Fruit fly (Drosophila melanogaster) whole organism, embryonic: ENCODE data around the gene Cyp311a1.

Experiments used
- BEAF-32 ChIP-seq: fragments of 200-800 bp; sonication (Bioruptor generic); optimal IDR thresholded peaks from 3 replicates; lab custom pipeline; 2017; ENCODE audit warnings: missing biosample characterization, missing genetic modification characterization, mild to moderate bottlenecking, moderate library complexity, missing genetic modification reagents
- Bdp1 ChIP-seq: fragments of 200-800 bp; sonication (Bioruptor generic); optimal IDR thresholded peaks from 3 replicates; lab custom pipeline; 2016; ENCODE audit warnings: missing biosample characterization, missing genetic modification characterization
- Bgb ChIP-seq: fragments of 200-800 bp; sonication (Bioruptor generic); IDR thresholded peaks from 2 replicates; pipeline ENCODE4 v1.3.6; 2022; ENCODE audit warnings: missing biosample characterization, missing genetic modification characterization; ENCODE audit not compliant: partially characterized antibody
- Blimp-1 ChIP-seq: fragments of 200-800 bp; sonication (Bioruptor generic); optimal IDR thresholded peaks from 3 replicates; lab custom pipeline; 2018; ENCODE audit warnings: missing biosample characterization, missing genetic modification characterization, mild to moderate bottlenecking, moderate library complexity, missing genetic modification reagents
- CG11247 ChIP-seq: fragments of 200-800 bp; sonication (Bioruptor generic); IDR thresholded peaks from 2 replicates; pipeline ENCODE4 v1.3.6; 2022; ENCODE audit warnings: missing biosample characterization, missing genetic modification characterization
- CG11504 ChIP-seq: fragments of 200-800 bp; sonication (Bioruptor generic); optimal IDR thresholded peaks from 3 replicates; lab custom pipeline; 2019; ENCODE audit warnings: missing biosample characterization, mild to moderate bottlenecking, missing genetic modification characterization, moderate library complexity
- CG12071 ChIP-seq: fragments of 200-800 bp; sonication (Bioruptor generic); optimal IDR thresholded peaks from 3 replicates; lab custom pipeline; 2018; ENCODE audit warnings: missing biosample characterization, mild to moderate bottlenecking, missing genetic modification characterization
- CG12659 ChIP-seq: fragments of 200-800 bp; sonication (Bioruptor generic); optimal IDR thresholded peaks from 3 replicates; lab custom pipeline; 2017; ENCODE audit warnings: mild to moderate bottlenecking, missing biosample characterization, missing genetic modification reagents, missing genetic modification characterization
- CG13287 ChIP-seq: fragments of 200-800 bp; sonication (Bioruptor generic); IDR thresholded peaks from 2 replicates; pipeline ENCODE4 v1.3.6; 2022; ENCODE audit warnings: missing biosample characterization, missing genetic modification characterization; ENCODE audit not compliant: partially characterized antibody
- CG14860 ChIP-seq: fragments of 200-800 bp; sonication (Bioruptor generic); IDR thresholded peaks from 3 replicates; pipeline ENCODE4 v1.3.6; 2022; ENCODE audit warnings: missing biosample characterization, missing genetic modification characterization; ENCODE audit not compliant: partially characterized antibody
- CG15479 ChIP-seq: fragments of 200-800 bp; sonication (Bioruptor generic); optimal IDR thresholded peaks from 3 replicates; lab custom pipeline; 2019; ENCODE audit warnings: missing biosample characterization, mild to moderate bottlenecking, missing genetic modification characterization, moderate library complexity
- CG2116 ChIP-seq: fragments of 200-800 bp; sonication (Bioruptor generic); optimal IDR thresholded peaks from 3 replicates; lab custom pipeline; 2018; ENCODE audit warnings: missing biosample characterization, mild to moderate bottlenecking, missing genetic modification characterization
- CG31224 ChIP-seq: fragments of 200-800 bp; sonication (Bioruptor generic); IDR thresholded peaks from 2 replicates; pipeline ENCODE4 v1.3.6; 2022; ENCODE audit warnings: missing biosample characterization, missing genetic modification characterization
- CG6791 ChIP-seq: fragments of 200-800 bp; sonication (Bioruptor generic); IDR thresholded peaks from 3 replicates; pipeline ENCODE4 v1.3.6; 2022; ENCODE audit warnings: missing biosample characterization, missing genetic modification characterization; ENCODE audit not compliant: partially characterized antibody
- CG7357 ChIP-seq: fragments of 200-800 bp; sonication (Bioruptor generic); IDR thresholded peaks from 3 replicates; pipeline ENCODE4 v1.3.6; 2022; ENCODE audit warnings: missing biosample characterization, missing genetic modification characterization
- CG8478 ChIP-seq: fragments of >200 bp; optimal IDR thresholded peaks from 2 replicates; lab custom pipeline; 2018
- CG8924 ChIP-seq: fragments of 200-800 bp; optimal IDR thresholded peaks from 3 replicates; lab custom pipeline; 2019; ENCODE audit warnings: missing biosample characterization, mild to moderate bottlenecking, missing genetic modification characterization, moderate library complexity
- CG9932 ChIP-seq: fragments of 200-800 bp; sonication (Bioruptor generic); IDR thresholded peaks from 2 replicates; pipeline ENCODE4 v1.3.6; 2022; ENCODE audit warnings: missing biosample characterization, missing genetic modification characterization
- Dek ChIP-seq: fragments of 200-800 bp; sonication (Bioruptor generic); optimal IDR thresholded peaks from 3 replicates; lab custom pipeline; 2019; ENCODE audit warnings: missing biosample characterization, mild to moderate bottlenecking, missing genetic modification characterization, moderate library complexity
- Dll ChIP-seq: fragments of 200-800 bp; sonication (Bioruptor generic); IDR thresholded peaks from 4 replicates; pipeline ENCODE4 v1.3.6; 2022; ENCODE audit warnings: missing biosample characterization, missing genetic modification characterization; ENCODE audit not compliant: partially characterized antibody
- Drgx ChIP-seq: fragments of 200-800 bp; sonication (Bioruptor generic); IDR thresholded peaks from 2 replicates; pipeline ENCODE4 v1.3.6; 2022; ENCODE audit warnings: missing biosample characterization, missing genetic modification characterization
- E2f2 ChIP-seq: fragments of 200-800 bp; sonication (Bioruptor generic); IDR thresholded peaks from 2 replicates; pipeline ENCODE4 v1.3.6; 2022; ENCODE audit warnings: missing biosample characterization, missing genetic modification characterization
- Ets97D ChIP-seq: fragments of 200-800 bp; sonication (Bioruptor generic); optimal IDR thresholded peaks from 3 replicates; lab custom pipeline; 2016; ENCODE audit warnings: missing biosample characterization, missing genetic modification characterization
- HLH4C ChIP-seq: fragments of 200-800 bp; sonication (Bioruptor generic); IDR thresholded peaks from 3 replicates; pipeline ENCODE4 v1.3.6; 2022; ENCODE audit warnings: missing biosample characterization, missing genetic modification characterization; ENCODE audit not compliant: partially characterized antibody
- HmgZ ChIP-seq: fragments of 200-800 bp; sonication (Bioruptor generic); optimal IDR thresholded peaks from 2 replicates; lab custom pipeline; 2018; ENCODE audit warnings: missing biosample characterization, mild to moderate bottlenecking, missing genetic modification characterization
- Med ChIP-seq: fragments of 200-800 bp; sonication (Bioruptor generic); peaks from one replicate; lab custom pipeline; 2016; ENCODE audit warnings: missing biosample characterization, missing genetic modification characterization, mild to moderate bottlenecking, inconsistent platforms, moderate library complexity
- Nf-YC ChIP-seq: fragments of 200-800 bp; optimal IDR thresholded peaks from 3 replicates; lab custom pipeline; 2019; ENCODE audit warnings: missing biosample characterization, mild to moderate bottlenecking, missing genetic modification characterization, moderate library complexity
- Rx ChIP-seq: fragments of 200-800 bp; sonication (Bioruptor generic); IDR thresholded peaks from 2 replicates; pipeline ENCODE4 v1.3.6; 2022; ENCODE audit warnings: missing biosample characterization, missing genetic modification characterization
- Sin3A ChIP-seq: fragments of >200 bp; optimal IDR thresholded peaks from 2 replicates; lab custom pipeline; 2018
- Stat92E ChIP-seq, 3 experiments: fragments of >200 bp in 2 of 3; fragments of 200-800 bp in 1 of 3; sonication (Bioruptor generic) in 1 of 3; optimal IDR thresholded peaks; 2 replicates each; lab custom pipeline; 2017 to 2019; ENCODE audit warnings: missing biosample characterization in 3 of 3, missing genetic modification characterization in 3 of 3, mild to moderate bottlenecking in 1 of 3, moderate library complexity in 1 of 3
- bbx ChIP-seq: fragments of 200-800 bp; sonication (Bioruptor generic); IDR thresholded peaks from 2 replicates; pipeline ENCODE4 v1.3.6; 2022; ENCODE audit warnings: missing biosample characterization, missing genetic modification characterization; ENCODE audit not compliant: partially characterized antibody
- dimm ChIP-seq: fragments of 200-800 bp; sonication (Bioruptor generic); IDR thresholded peaks from 2 replicates; pipeline ENCODE4 v1.3.6; 2022; ENCODE audit warnings: missing biosample characterization, missing genetic modification characterization
- dpn ChIP-seq, 2 experiments: fragments of 200-800 bp; sonication (Bioruptor generic); optimal IDR thresholded peaks; 3 replicates each; lab custom pipeline; 2016; ENCODE audit warnings: missing biosample characterization in 2 of 2, missing genetic modification characterization in 2 of 2
- hb ChIP-seq: fragments of 200-800 bp; sonication (Bioruptor generic); IDR thresholded peaks from 3 replicates; pipeline ENCODE4 v1.3.6; 2022; ENCODE audit warnings: missing biosample characterization, missing genetic modification characterization; ENCODE audit not compliant: partially characterized antibody
- hbn ChIP-seq: fragments of 200-800 bp; sonication (Bioruptor generic); IDR thresholded peaks from 2 replicates; pipeline ENCODE4 v1.3.6; 2022; ENCODE audit warnings: missing biosample characterization, missing genetic modification characterization; ENCODE audit not compliant: partially characterized antibody
- inv ChIP-seq: fragments of 200-800 bp; sonication (Bioruptor generic); IDR thresholded peaks from 2 replicates; pipeline ENCODE4 v1.3.6; 2022; ENCODE audit warnings: missing biosample characterization, missing genetic modification characterization; ENCODE audit not compliant: partially characterized antibody
- knrl ChIP-seq: fragments of 200-800 bp; sonication (Bioruptor generic); IDR thresholded peaks from 3 replicates; pipeline ENCODE4 v1.3.6; 2022; ENCODE audit warnings: missing biosample characterization, missing genetic modification characterization; ENCODE audit not compliant: partially characterized antibody
- phol ChIP-seq: fragments of 200-800 bp; sonication (Bioruptor generic); optimal IDR thresholded peaks from 3 replicates; lab custom pipeline; 2018; ENCODE audit warnings: missing biosample characterization, mild to moderate bottlenecking, missing genetic modification characterization, moderate library complexity
- psq ChIP-seq: fragments of 200-800 bp; sonication (Bioruptor generic); optimal IDR thresholded peaks from 2 replicates; lab custom pipeline; 2017; ENCODE audit warnings: missing biosample characterization, missing genetic modification characterization
- sd ChIP-seq: fragments of 200-800 bp; sonication (Bioruptor generic); optimal IDR thresholded peaks from 3 replicates; lab custom pipeline; 2018; ENCODE audit warnings: missing biosample characterization, mild to moderate bottlenecking, missing genetic modification characterization, moderate library complexity
- slbo ChIP-seq: fragments of 200-800 bp; sonication (Bioruptor generic); IDR thresholded peaks from 2 replicates; pipeline ENCODE4 v1.3.6; 2022; ENCODE audit warnings: missing biosample characterization, missing genetic modification characterization
- sob ChIP-seq: fragments of 200-800 bp; sonication (Bioruptor generic); IDR thresholded peaks from 2 replicates; pipeline ENCODE4 v1.3.6; 2022; ENCODE audit warnings: missing biosample characterization, missing genetic modification characterization
- stwl ChIP-seq: fragments of 200-800 bp; sonication (Bioruptor generic); optimal IDR thresholded peaks from 3 replicates; lab custom pipeline; 2018; ENCODE audit warnings: missing biosample characterization, mild to moderate bottlenecking, missing genetic modification characterization, moderate library complexity
- tna ChIP-seq: fragments of 200-800 bp; sonication (Bioruptor generic); IDR thresholded peaks from 2 replicates; pipeline ENCODE4 v1.3.6; 2022; ENCODE audit warnings: missing biosample characterization, missing genetic modification characterization; ENCODE audit not compliant: partially characterized antibody
- trem ChIP-seq: fragments of 200-800 bp; optimal IDR thresholded peaks from 3 replicates; lab custom pipeline; 2019; ENCODE audit warnings: missing biosample characterization, mild to moderate bottlenecking, missing genetic modification characterization, moderate library complexity
- zfh2 ChIP-seq: fragments of 200-800 bp; sonication (Bioruptor generic); optimal IDR thresholded peaks from 2 replicates; lab custom pipeline; 2016; ENCODE audit warnings: missing biosample characterization, missing genetic modification characterization

Gene Cyp311a1

dm6 chrX:12018440-12019101 lies 12.7 kb downstream of the Cyp311a1 start, which contains the start of gene Lsm12a (continued):
- no peak for TF ChIP-seq dimm (GFP tag; lab: Robert Waterston, UW)
- TF ChIP-seq Bdp1 (GFP tag; lab: Kevin White, UChicago), result no peak
- TF ChIP-seq CG9932 (GFP tag; lab: Robert Waterston, UW), result no peak
- TF ChIP-seq tna (GFP tag; lab: Robert Waterston, UW), result peak; percentile 38; the same call in 1 of the 2 replicates
- TF ChIP-seq hb, result peak; percentile 60; the same call in 1 of the 3 replicates
- peak; percentile 9 for TF ChIP-seq HmgZ (tag; lab: Kevin White, UChicago)
- TF ChIP-seq trem (tag; lab: Kevin White, UChicago), result peak; percentile 5
- no peak for TF ChIP-seq CG11504 (tag; lab: Kevin White, UChicago)
- TF ChIP-seq CG8924, result peak; percentile 15
- TF ChIP-seq Blimp-1 (GFP tag; lab: Kevin White, UChicago), result peak; percentile 46
- TF ChIP-seq Stat92E (GFP tag; optimal IDR thresholded peaks at IDR 0.05; lab: Kevin White, UChicago), result peak in 1 of 3 experiments; percentile 79
- TF ChIP-seq knrl (GFP tag; lab: Robert Waterston, UW), result peak; percentile 54
- no peak for TF ChIP-seq Dek (tag; lab: Kevin White, UChicago)
- peak; percentile 27; the same call in 1 of the 2 replicates for TF ChIP-seq CG13287 (GFP tag; lab: Robert Waterston, UW)
- TF ChIP-seq Drgx (GFP tag; lab: Robert Waterston, UW), result no peak
- TF ChIP-seq slbo (GFP tag; lab: Robert Waterston, UW), result no peak
- peak; percentile 77; the same call in 2 of the 3 replicates for TF ChIP-seq CG6791 (GFP tag; lab: Robert Waterston, UW)
- TF ChIP-seq CG12659 (GFP tag; lab: Kevin White, UChicago), result peak; percentile 23
- peak; percentile 23; the same call in 2 of the 3 replicates for TF ChIP-seq CG14860 (GFP tag; lab: Robert Waterston, UW)
- no peak for TF ChIP-seq Nf-YC
- TF ChIP-seq sd (tag; lab: Kevin White, UChicago), result no peak
- peak; percentile 1 for TF ChIP-seq Sin3A (lab: Kevin White, UChicago)
- TF ChIP-seq hbn (GFP tag; lab: Robert Waterston, UW), result peak; percentile 16; the same call in 1 of the 2 replicates
- no peak for TF ChIP-seq CG11247 (GFP tag; lab: Robert Waterston, UW)
- peak; percentile 18 for TF ChIP-seq Ets97D
- TF ChIP-seq Bgb (GFP tag; lab: Robert Waterston, UW), result peak; percentile 66
- TF ChIP-seq Dll (GFP tag; lab: Robert Waterston, UW), result 0 out of 4 replicates have a peak, but pooled peaks have one; percentile 45
- TF ChIP-seq Med, result peak; percentile 20
- peak; percentile 31 for TF ChIP-seq HLH4C (GFP tag; lab: Robert Waterston, UW)
- TF ChIP-seq E2f2 (GFP tag; lab: Robert Waterston, UW), result peak; percentile 13; the same call in 1 of the 2 replicates
- peak; percentile 80 for TF ChIP-seq psq (GFP tag; lab: Kevin White, UChicago)
- no peak for TF ChIP-seq CG7357
- TF ChIP-seq inv (GFP tag; lab: Robert Waterston, UW), result peak; percentile 41; the same call in 1 of the 2 replicates
- TF ChIP-seq stwl (tag; lab: Kevin White, UChicago), result peak; percentile 64
- TF ChIP-seq bbx (GFP tag; lab: Robert Waterston, UW), result peak; percentile 75
- TF ChIP-seq dpn (GFP tag; optimal IDR thresholded peaks at IDR 0.05; lab: Kevin White, UChicago), result no peak
- TF ChIP-seq CG12071, result no peak
- TF ChIP-seq CG8478 (lab: Kevin White, UChicago), result peak; percentile 52
- TF ChIP-seq Rx, result no peak
- 0 out of 2 replicates have a peak, but pooled peaks have one; percentile 8 for TF ChIP-seq sob (GFP tag; lab: Robert Waterston, UW)
- TF ChIP-seq CG15479, result no peak
- TF ChIP-seq phol, result peak; percentile 1
- peak; percentile 74 for TF ChIP-seq BEAF-32 (GFP tag; lab: Kevin White, UChicago)
- no peak for TF ChIP-seq zfh2 (GFP tag; lab: Kevin White, UChicago)
- TF ChIP-seq CG31224 (GFP tag; lab: Robert Waterston, UW), result no peak
- TF ChIP-seq CG2116, result peak; percentile 97
- TF ChIP-seq, all 482 proteins: peak for 55
